Fruit fly (Drosophila melanogaster) whole organism, embryonic: Measurements from ENCODE around the gene IntS6.

ENCODE experiments used
- B-H1 ChIP-seq: fragments of 200-800 bp; sonication (Bioruptor generic); IDR thresholded peaks from 3 replicates; pipeline ENCODE4 v1.3.6; 2022; ENCODE audit warnings: missing biosample characterization, missing genetic modification characterization
- Blimp-1 ChIP-seq: fragments of 200-800 bp; sonication (Bioruptor generic); optimal IDR thresholded peaks from 3 replicates; lab custom pipeline; 2018; ENCODE audit warnings: missing biosample characterization, missing genetic modification characterization, mild to moderate bottlenecking, moderate library complexity, missing genetic modification reagents
- CG10979 ChIP-seq: fragments of 200-800 bp; sonication (Bioruptor generic); optimal IDR thresholded peaks from 2 replicates; lab custom pipeline; 2018; ENCODE audit warnings: missing biosample characterization, mild to moderate bottlenecking, missing genetic modification characterization, moderate library complexity
- CG12236 ChIP-seq: fragments of 200-800 bp; sonication (Bioruptor generic); optimal IDR thresholded peaks from 2 replicates; lab custom pipeline; 2016; ENCODE audit warnings: missing biosample characterization, missing genetic modification characterization
- CG12299 ChIP-seq: fragments of 200-800 bp; sonication (Bioruptor generic); optimal IDR thresholded peaks from 2 replicates; lab custom pipeline; 2018; ENCODE audit warnings: missing biosample characterization, mild to moderate bottlenecking, missing genetic modification characterization
- CG13424 ChIP-seq: fragments of 200-800 bp; sonication (Bioruptor generic); optimal IDR thresholded peaks from 2 replicates; lab custom pipeline; 2019; ENCODE audit warnings: missing biosample characterization, mild to moderate bottlenecking, missing genetic modification characterization, moderate library complexity
- CG13775 ChIP-seq: fragments of 200-800 bp; sonication (Bioruptor generic); optimal IDR thresholded peaks from 3 replicates; lab custom pipeline; 2017; ENCODE audit warnings: missing biosample characterization, mild to moderate bottlenecking, missing genetic modification characterization
- CG15011 ChIP-seq: fragments of 200-800 bp; sonication (Bioruptor generic); optimal IDR thresholded peaks from 3 replicates; lab custom pipeline; 2018; ENCODE audit warnings: missing biosample characterization, mild to moderate bottlenecking, missing genetic modification characterization
- CG15269 ChIP-seq: fragments of 200-800 bp; sonication (Bioruptor generic); optimal IDR thresholded peaks from 2 replicates; lab custom pipeline; 2018; ENCODE audit warnings: missing biosample characterization, mild to moderate bottlenecking, missing genetic modification characterization, moderate library complexity
- CG1603 ChIP-seq: fragments of 200-800 bp; sonication (Bioruptor generic); optimal IDR thresholded peaks from 2 replicates; lab custom pipeline; 2019; ENCODE audit warnings: missing biosample characterization, mild to moderate bottlenecking, missing genetic modification characterization, moderate library complexity
- CG16815 ChIP-seq: fragments of 200-800 bp; sonication (Bioruptor generic); optimal IDR thresholded peaks from 3 replicates; lab custom pipeline; 2017; ENCODE audit warnings: missing biosample characterization, mild to moderate bottlenecking, missing genetic modification characterization
- CG17802 ChIP-seq: fragments of 200-800 bp; sonication (Bioruptor generic); optimal IDR thresholded peaks from 2 replicates; lab custom pipeline; 2018; ENCODE audit warnings: missing biosample characterization, mild to moderate bottlenecking, missing genetic modification characterization, moderate library complexity
- CG18476 ChIP-seq: fragments of 200-800 bp; sonication (Bioruptor generic); optimal IDR thresholded peaks from 2 replicates; lab custom pipeline; 2016; ENCODE audit warnings: missing biosample characterization, mild to moderate bottlenecking, missing genetic modification characterization
- CG3163 ChIP-seq: fragments of 200-800 bp; sonication (Bioruptor generic); optimal IDR thresholded peaks from 3 replicates; lab custom pipeline; 2016; ENCODE audit warnings: missing biosample characterization, missing genetic modification characterization
- CG32772 ChIP-seq: fragments of 200-800 bp; sonication (Bioruptor generic); IDR thresholded peaks from 2 replicates; pipeline ENCODE4 v1.3.6; 2022; ENCODE audit warnings: missing biosample characterization, missing genetic modification characterization
- CG33213 ChIP-seq: fragments of 200-800 bp; sonication (Bioruptor generic); optimal IDR thresholded peaks from 3 replicates; lab custom pipeline; 2016; ENCODE audit warnings: missing biosample characterization, missing genetic modification characterization
- CG7357 ChIP-seq: fragments of 200-800 bp; sonication (Bioruptor generic); IDR thresholded peaks from 3 replicates; pipeline ENCODE4 v1.3.6; 2022; ENCODE audit warnings: missing biosample characterization, missing genetic modification characterization
- CG9797 ChIP-seq: fragments of 200-800 bp; sonication (Bioruptor generic); optimal IDR thresholded peaks from 3 replicates; lab custom pipeline; 2018; ENCODE audit warnings: missing biosample characterization, mild to moderate bottlenecking, missing genetic modification characterization
- Dad ChIP-seq: fragments of 200-800 bp; sonication (Bioruptor generic); optimal IDR thresholded peaks from 3 replicates; lab custom pipeline; 2016; ENCODE audit warnings: missing biosample characterization, missing genetic modification characterization
- Dp ChIP-seq: fragments of 200-800 bp; sonication (Bioruptor generic); optimal IDR thresholded peaks from 2 replicates; lab custom pipeline; 2018; ENCODE audit warnings: missing biosample characterization, mild to moderate bottlenecking, missing genetic modification characterization, moderate library complexity
- E2f1 ChIP-seq: fragments of 200-800 bp; sonication (Bioruptor generic); IDR thresholded peaks from 2 replicates; pipeline ENCODE4 v1.3.6; 2022; ENCODE audit warnings: missing biosample characterization, missing genetic modification characterization
- Eip74EF ChIP-seq, 2 experiments: fragments of 200-800 bp in 1 of 2; fragments of >200 bp in 1 of 2; sonication (Bioruptor generic) in 1 of 2; optimal IDR thresholded peaks; 2 replicates each; lab custom pipeline; 2017 to 2019; ENCODE audit warnings: missing biosample characterization in 2 of 2, missing genetic modification characterization in 2 of 2, mild to moderate bottlenecking in 1 of 2, moderate library complexity in 1 of 2
- HHEX ChIP-seq: fragments of 200-800 bp; sonication (Bioruptor generic); optimal IDR thresholded peaks from 3 replicates; lab custom pipeline; 2017; ENCODE audit warnings: missing biosample characterization, mild to moderate bottlenecking, missing genetic modification characterization, missing genetic modification reagents
- Hr78 ChIP-seq, 2 experiments: fragments of 200-800 bp in 1 of 2; fragments of >200 bp in 1 of 2; sonication (Bioruptor generic) in 1 of 2; optimal IDR thresholded peaks; 2 replicates each; lab custom pipeline; 2017 to 2019; ENCODE audit warnings: missing biosample characterization in 2 of 2, missing genetic modification characterization in 2 of 2, mild to moderate bottlenecking in 1 of 2, moderate library complexity in 1 of 2
- Med ChIP-seq: fragments of 200-800 bp; sonication (Bioruptor generic); peaks from one replicate; lab custom pipeline; 2016; ENCODE audit warnings: missing biosample characterization, missing genetic modification characterization, mild to moderate bottlenecking, inconsistent platforms, moderate library complexity
- NC2β ChIP-seq: fragments of 200-800 bp; sonication (Bioruptor generic); optimal IDR thresholded peaks from 2 replicates; lab custom pipeline; 2016; ENCODE audit warnings: missing biosample characterization, missing genetic modification characterization
- NfI ChIP-seq: fragments of 200-800 bp; sonication (Bioruptor generic); optimal IDR thresholded peaks from 3 replicates; lab custom pipeline; 2018; ENCODE audit warnings: missing biosample characterization, mild to moderate bottlenecking, missing genetic modification characterization, moderate library complexity
- Oli ChIP-seq: fragments of 200-800 bp; sonication (Bioruptor generic); optimal IDR thresholded peaks from 2 replicates; lab custom pipeline; 2018; ENCODE audit warnings: missing biosample characterization, mild to moderate bottlenecking, missing genetic modification characterization, moderate library complexity
- Poxn ChIP-seq: fragments of 200-800 bp; sonication (Bioruptor generic); IDR thresholded peaks from 2 replicates; pipeline ENCODE4 v1.3.6; 2022; ENCODE audit warnings: missing biosample characterization, missing genetic modification characterization
- Rfx ChIP-seq: fragments of 200-800 bp; sonication (Bioruptor generic); IDR thresholded peaks from 2 replicates; pipeline ENCODE4 v1.3.6; 2022; ENCODE audit warnings: missing biosample characterization, missing genetic modification characterization
- ase ChIP-seq: fragments of 200-800 bp; sonication (Bioruptor generic); IDR thresholded peaks from 3 replicates; pipeline ENCODE4 v1.3.6; 2022; ENCODE audit warnings: missing biosample characterization, missing genetic modification characterization
- bbx ChIP-seq: fragments of 200-800 bp; sonication (Bioruptor generic); IDR thresholded peaks from 2 replicates; pipeline ENCODE4 v1.3.6; 2022; ENCODE audit warnings: missing biosample characterization, missing genetic modification characterization; ENCODE audit not compliant: partially characterized antibody
- cwo ChIP-seq: fragments of 200-800 bp; sonication (Bioruptor generic); optimal IDR thresholded peaks from 3 replicates; lab custom pipeline; 2017; ENCODE audit warnings: missing biosample characterization, missing genetic modification characterization, mild to moderate bottlenecking, moderate library complexity, missing genetic modification reagents
- dimm ChIP-seq: fragments of 200-800 bp; sonication (Bioruptor generic); IDR thresholded peaks from 2 replicates; pipeline ENCODE4 v1.3.6; 2022; ENCODE audit warnings: missing biosample characterization, missing genetic modification characterization
- ftz-f1 ChIP-seq: fragments of 200-800 bp; sonication (Bioruptor generic); optimal IDR thresholded peaks from 2 replicates; lab custom pipeline; 2016; ENCODE audit warnings: missing biosample characterization, missing genetic modification characterization
- gro ChIP-seq: fragments of 200-800 bp; sonication (Bioruptor generic); optimal IDR thresholded peaks from 2 replicates; lab custom pipeline; 2016; ENCODE audit warnings: missing biosample characterization, missing genetic modification characterization
- hth ChIP-seq: fragments of >200 bp; optimal IDR thresholded peaks from 2 replicates; lab custom pipeline; 2017; ENCODE audit warnings: inconsistent platforms
- jing ChIP-seq: fragments of 200-800 bp; sonication (Bioruptor generic); optimal IDR thresholded peaks from 2 replicates; lab custom pipeline; 2018; ENCODE audit warnings: missing biosample characterization, mild to moderate bottlenecking, missing genetic modification characterization
- pb ChIP-seq: fragments of 200-800 bp; sonication (Bioruptor generic); optimal IDR thresholded peaks from 3 replicates; lab custom pipeline; 2016; ENCODE audit warnings: missing biosample characterization, missing genetic modification characterization
- pfk ChIP-seq: fragments of 200-800 bp; sonication (Bioruptor generic); optimal IDR thresholded peaks from 2 replicates; lab custom pipeline; 2018; ENCODE audit warnings: missing biosample characterization, mild to moderate bottlenecking, missing genetic modification characterization, moderate library complexity
- pho ChIP-seq: fragments of 200-800 bp; sonication (Bioruptor generic); optimal IDR thresholded peaks from 2 replicates; lab custom pipeline; 2016; ENCODE audit warnings: missing biosample characterization, missing genetic modification characterization
- phol ChIP-seq: fragments of 200-800 bp; sonication (Bioruptor generic); optimal IDR thresholded peaks from 3 replicates; lab custom pipeline; 2018; ENCODE audit warnings: missing biosample characterization, mild to moderate bottlenecking, missing genetic modification characterization, moderate library complexity
- ranshi ChIP-seq: fragments of 200-800 bp; sonication (Bioruptor generic); IDR thresholded peaks from 2 replicates; pipeline ENCODE4 v1.3.6; 2022; ENCODE audit warnings: missing biosample characterization, missing genetic modification characterization
- shn ChIP-seq: fragments of 200-800 bp; sonication (Bioruptor generic); optimal IDR thresholded peaks from 3 replicates; lab custom pipeline; 2016; ENCODE audit warnings: missing biosample characterization, missing genetic modification characterization
- sob ChIP-seq: fragments of 200-800 bp; sonication (Bioruptor generic); IDR thresholded peaks from 2 replicates; pipeline ENCODE4 v1.3.6; 2022; ENCODE audit warnings: missing biosample characterization, missing genetic modification characterization
- stc ChIP-seq: fragments of 200-800 bp; sonication (Bioruptor generic); IDR thresholded peaks from 2 replicates; pipeline ENCODE4 v1.3.6; 2022; ENCODE audit warnings: missing biosample characterization, missing genetic modification characterization
- toy ChIP-seq: fragments of 200-800 bp; sonication (Bioruptor generic); IDR thresholded peaks from 2 replicates; pipeline ENCODE4 v1.3.6; 2022; ENCODE audit warnings: missing biosample characterization, missing genetic modification characterization
- tx ChIP-seq: fragments of 200-800 bp; sonication (Bioruptor generic); optimal IDR thresholded peaks from 2 replicates; lab custom pipeline; 2016; ENCODE audit warnings: missing biosample characterization, missing genetic modification characterization
- zfh2 ChIP-seq: fragments of 200-800 bp; sonication (Bioruptor generic); optimal IDR thresholded peaks from 2 replicates; lab custom pipeline; 2016; ENCODE audit warnings: missing biosample characterization, missing genetic modification characterization

IntS6 gene

DNA sequence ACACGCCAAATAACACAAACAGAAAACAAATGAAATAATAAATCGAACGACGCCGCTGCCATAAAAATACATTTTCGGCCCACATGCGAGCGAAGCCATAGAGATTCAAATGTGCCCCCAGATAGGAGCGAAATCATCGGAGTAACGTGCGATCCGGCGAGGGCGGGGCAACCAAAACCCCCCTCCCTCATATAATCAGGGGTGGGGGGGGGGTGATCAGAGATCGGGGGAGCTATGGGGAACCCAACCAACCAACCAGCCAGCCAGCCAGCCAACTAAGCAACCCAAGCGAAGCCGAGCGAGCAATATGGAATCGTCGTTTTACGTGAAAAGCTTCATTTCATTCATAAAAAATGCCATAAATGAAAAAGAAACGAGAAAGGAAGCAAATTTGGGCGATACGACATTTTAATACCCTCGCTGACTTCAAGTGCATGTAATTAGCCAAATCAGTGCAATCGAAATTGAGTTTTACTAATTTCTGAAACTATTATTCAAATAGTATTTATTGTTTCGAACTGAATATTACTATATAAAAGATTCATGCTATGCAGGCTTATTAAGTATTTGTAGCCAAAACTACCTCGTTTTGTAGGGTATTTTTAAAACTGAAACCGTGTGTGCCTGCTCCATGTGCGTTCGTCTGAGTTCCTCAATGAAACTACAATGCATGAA lies 47.1 kb downstream of the IntS6 start (continued):
- no peak for TF ChIP-seq shn (GFP tag; lab: Kevin White, UChicago)
- no peak for TF ChIP-seq CG17802 (tag; lab: Kevin White, UChicago)
- peak; percentile 35 for TF ChIP-seq NC2β
- TF ChIP-seq CG3163 (GFP tag; lab: Kevin White, UChicago): no peak
- peak in 1 of 2 experiments; percentile 69 for TF ChIP-seq Eip74EF (GFP tag; optimal IDR thresholded peaks at IDR 0.05; lab: Kevin White, UChicago)
- TF ChIP-seq Blimp-1: peak; percentile 75
- TF ChIP-seq CG7357 (GFP tag; lab: Robert Waterston, UW): peak; percentile 51; the same call in 1 of the 3 replicates
- TF ChIP-seq CG33213 (GFP tag; lab: Kevin White, UChicago): no peak
- peak; percentile 78 for TF ChIP-seq CG1603
- TF ChIP-seq Dad: peak; percentile 4
- peak; percentile 55; the same call in 1 of the 2 replicates for TF ChIP-seq Rfx (GFP tag; lab: Robert Waterston, UW)
- peak; percentile 64 for TF ChIP-seq CG13424 (tag; lab: Kevin White, UChicago)
- TF ChIP-seq toy (GFP tag; lab: Robert Waterston, UW): no peak
- TF ChIP-seq Oli (tag; lab: Kevin White, UChicago): peak; percentile 81
- peak; percentile 17 for TF ChIP-seq CG13775
- no peak for TF ChIP-seq pb
- no peak for TF ChIP-seq Dp (GFP tag; lab: Kevin White, UChicago)
- no peak for TF ChIP-seq CG12299
- peak; percentile 57 for TF ChIP-seq CG15269 (tag; lab: Kevin White, UChicago)
- no peak for TF ChIP-seq pfk (GFP tag; lab: Kevin White, UChicago)
- no peak for TF ChIP-seq CG9797 (GFP tag; lab: Kevin White, UChicago)
- TF ChIP-seq CG10979: peak; percentile 75
- TF ChIP-seq phol (tag; lab: Kevin White, UChicago): peak; percentile 75
- peak; percentile 54 for TF ChIP-seq stc
- TF ChIP-seq NfI (GFP tag; lab: Kevin White, UChicago): peak; percentile 52
- no peak for TF ChIP-seq zfh2
- TF ChIP-seq CG32772 (GFP tag; lab: Robert Waterston, UW): peak; percentile 65
- no peak for TF ChIP-seq hth (lab: Kevin White, UChicago)
- TF ChIP-seq CG18476 (GFP tag; lab: Kevin White, UChicago): peak; percentile 27
- peak; percentile 35 for TF ChIP-seq gro (GFP tag; lab: Kevin White, UChicago)
- TF ChIP-seq Hr78 (GFP tag; optimal IDR thresholded peaks at IDR 0.05; lab: Kevin White, UChicago): peak in 1 of 2 experiments; percentile 21
- no peak for TF ChIP-seq ase (GFP tag; lab: Robert Waterston, UW)
- TF ChIP-seq Med (GFP tag; lab: Kevin White, UChicago): peak; percentile 87
- TF ChIP-seq CG15011 (GFP tag; lab: Kevin White, UChicago): peak; percentile 39
- TF ChIP-seq ftz-f1 (GFP tag; lab: Kevin White, UChicago): no peak
- TF ChIP-seq HHEX (GFP tag; lab: Kevin White, UChicago): peak; percentile 22
- TF ChIP-seq tx (GFP tag; lab: Kevin White, UChicago): peak; percentile 9
- TF ChIP-seq jing: peak; percentile 48
- no peak for TF ChIP-seq CG12236
- peak; percentile 48 for TF ChIP-seq cwo (GFP tag; lab: Kevin White, UChicago)
- TF ChIP-seq E2f1: peak; percentile 52; the same call in 1 of the 2 replicates
- peak; percentile 15 for TF ChIP-seq CG16815 (GFP tag; lab: Kevin White, UChicago)
- no peak for TF ChIP-seq Poxn (GFP tag; lab: Robert Waterston, UW)
- no peak for TF ChIP-seq bbx (GFP tag; lab: Robert Waterston, UW)
- peak; percentile 40; the same call in 1 of the 2 replicates for TF ChIP-seq ranshi
- no peak for TF ChIP-seq pho (GFP tag; lab: Kevin White, UChicago)
- TF ChIP-seq sob (GFP tag; lab: Robert Waterston, UW): 0 out of 2 replicates have a peak, but pooled peaks have one; percentile 28
- peak; percentile 38; the same call in 1 of the 3 replicates for TF ChIP-seq B-H1
- TF ChIP-seq dimm (GFP tag; lab: Robert Waterston, UW): no peak
